Worm (Caenorhabditis elegans): ENCODE measurements around the gene glt-3.

The glt-3 gene

ce11 chrIV:10150552-10151004 lies 20.5 kb downstream of the glt-3 start, which contains the start of gene tsp-12:
TSS of gene tsp-12 (minus strand) at chrIV:10150602.
- TF ChIP-seq unc-62 (GFP tag; optimal IDR thresholded peaks at IDR 0.05), result no peak
- no peak for TF ChIP-seq elt-3 (tag; optimal IDR thresholded peaks at IDR 0.05)
- TF ChIP-seq nhr-2 (tag; optimal IDR thresholded peaks at IDR 0.05), result no peak
- no peak for TF ChIP-seq nhr-76 (tag; optimal IDR thresholded peaks at IDR 0.05)
- TF ChIP-seq sptf-1 (tag; optimal IDR thresholded peaks at IDR 0.05), result peak; percentile 27
- no peak for TF ChIP-seq unc-39 (tag; optimal IDR thresholded peaks at IDR 0.05)
- no peak for TF ChIP-seq pha-4 (tag; optimal IDR thresholded peaks at IDR 0.05)
- TF ChIP-seq mep-1 (tag; optimal IDR thresholded peaks at IDR 0.05), result no peak
- TF ChIP-seq ham-2 (GFP tag; optimal IDR thresholded peaks at IDR 0.05), result no peak
- peak; percentile 83 for TF ChIP-seq ces-1 (GFP tag; optimal IDR thresholded peaks at IDR 0.05)
- TF ChIP-seq ceh-83 (GFP tag; optimal IDR thresholded peaks at IDR 0.05), result no peak

- TF ChIP-seq nhr-2 (tag; optimal IDR thresholded peaks at IDR 0.05) (peak; percentile 28), M03D4.4 (tag; optimal IDR thresholded peaks at IDR 0.05) (no peak), snpc-4 (tag; optimal IDR thresholded peaks at IDR 0.05) (no peak), sptf-1 (tag; optimal IDR thresholded peaks at IDR 0.05) (no peak), pha-4 (tag; optimal IDR thresholded peaks at IDR 0.05) (no peak), ces-1 (GFP tag; optimal IDR thresholded peaks at IDR 0.05) (peak; percentile 92), lin-32 (GFP tag; optimal IDR thresholded peaks at IDR 0.05) (no peak), bed-3 (GFP tag; optimal IDR thresholded peaks at IDR 0.05) (no peak), unc-120 (tag; optimal IDR thresholded peaks at IDR 0.05; ENCODE audit: poor library complexity, severe bottlenecking) (no peak), ceh-43 (GFP tag; optimal IDR thresholded peaks at IDR 0.05) (no peak), drap-1 (GFP tag; optimal IDR thresholded peaks at IDR 0.05) (no peak), lsy-2 (tag; optimal IDR thresholded peaks at IDR 0.05) (peak; percentile 92), flh-1 (GFP tag; optimal IDR thresholded peaks at IDR 0.05) (no peak), blmp-1 (tag; optimal IDR thresholded peaks at IDR 0.05) (no peak), zip-8 (tag; optimal IDR thresholded peaks at IDR 0.05) (no peak), nhr-237 (tag; optimal IDR thresholded peaks at IDR 0.05) (no peak)
These were observed 21.5 kb downstream of the glt-3 start, which contains the start of gene copg-1 for ce11 chrIV:10151439-10151997. TSS of gene copg-1 (plus strand) at chrIV:10151947.

- TF ChIP-seq mls-2 (tag; optimal IDR thresholded peaks at IDR 0.05) (no peak), ces-1 (GFP tag; optimal IDR thresholded peaks at IDR 0.05) (no peak), blmp-1 (tag; optimal IDR thresholded peaks at IDR 0.05) (no peak), pha-4 (tag; optimal IDR thresholded peaks at IDR 0.05) (no peak), nhr-28 (tag; optimal IDR thresholded peaks at IDR 0.05) (no peak), sptf-1 (tag; optimal IDR thresholded peaks at IDR 0.05) (no peak), mep-1 (tag; optimal IDR thresholded peaks at IDR 0.05) (no peak), sem-2 (GFP tag; optimal IDR thresholded peaks at IDR 0.05) (no peak), drap-1 (GFP tag; optimal IDR thresholded peaks at IDR 0.05) (no peak), flh-1 (GFP tag; optimal IDR thresholded peaks at IDR 0.05) (no peak), lin-32 (GFP tag; optimal IDR thresholded peaks at IDR 0.05) (no peak), elt-1 (tag; optimal IDR thresholded peaks at IDR 0.05; ENCODE audit: borderline replicate concordance, insufficient read depth) (no peak), nhr-2 (tag; optimal IDR thresholded peaks at IDR 0.05) (no peak), ztf-11 (tag; optimal IDR thresholded peaks at IDR 0.05) (no peak), bed-3 (GFP tag; optimal IDR thresholded peaks at IDR 0.05) (no peak), hlh-1 (tag; optimal IDR thresholded peaks at IDR 0.05) (no peak), ceh-39 (tag; optimal IDR thresholded peaks at IDR 0.05) (no peak), nhr-76 (tag; optimal IDR thresholded peaks at IDR 0.05) (no peak), unc-120 (tag; optimal IDR thresholded peaks at IDR 0.05; ENCODE audit: poor library complexity, severe bottlenecking) (no peak)
These were observed 23.4 kb downstream of the glt-3 start for ce11 chrIV:10153479-10153878.

ce11 chrIV:10155475-10155874 lies 25.4 kb downstream of the glt-3 start, which contains the start of gene ttr-54:
TSS of gene ttr-54 (plus strand) at chrIV:10155775.
- TF ChIP-seq hlh-1 (tag; optimal IDR thresholded peaks at IDR 0.05) (peak; percentile 56), nhr-237 (tag; optimal IDR thresholded peaks at IDR 0.05) (no peak)

- TF ChIP-seq pha-4 (tag; optimal IDR thresholded peaks at IDR 0.05) (no peak), sem-2 (GFP tag; optimal IDR thresholded peaks at IDR 0.05) (no peak), mab-5 (tag; optimal IDR thresholded peaks at IDR 0.05) (no peak), cnd-1 (tag; optimal IDR thresholded peaks at IDR 0.05) (no peak), nhr-2 (tag; optimal IDR thresholded peaks at IDR 0.05) (no peak), nhr-237 (tag; optimal IDR thresholded peaks at IDR 0.05) (no peak), ceh-43 (GFP tag; optimal IDR thresholded peaks at IDR 0.05) (no peak), unc-120 (tag; optimal IDR thresholded peaks at IDR 0.05; ENCODE audit: poor library complexity, severe bottlenecking) (no peak), nhr-28 (tag; optimal IDR thresholded peaks at IDR 0.05) (no peak), lsy-2 (tag; optimal IDR thresholded peaks at IDR 0.05) (no peak)
These were observed 27.0 kb downstream of the glt-3 start for ce11 chrIV:10157034-10157433.
